Fruit fly (Drosophila melanogaster) whole organism, prepupa: ENCODE measurements around the gene spn-B.
A peak's percentile ranks its signal among the peaks of the same experiment; 100 is the strongest.

Source experiments
- CG10631 ChIP-seq: fragments of 200-800 bp; sonication (Bioruptor generic); optimal IDR thresholded peaks from 2 replicates; lab custom pipeline; 2016; ENCODE audit warnings: missing biosample characterization, missing genetic modification characterization
- CG10669 ChIP-seq: fragments of 200-800 bp; sonication (Bioruptor generic); optimal IDR thresholded peaks from 3 replicates; lab custom pipeline; 2018; ENCODE audit warnings: missing biosample characterization, mild to moderate bottlenecking, missing genetic modification characterization, moderate library complexity
- CG11294 ChIP-seq: fragments of 200-800 bp; sonication (Bioruptor generic); IDR thresholded peaks from 2 replicates; pipeline ENCODE4 v1.3.6; 2022; ENCODE audit warnings: missing biosample characterization, missing genetic modification characterization
- CG11762 ChIP-seq: fragments of 200-800 bp; sonication (Bioruptor generic); optimal IDR thresholded peaks from 3 replicates; lab custom pipeline; 2016; ENCODE audit warnings: missing biosample characterization, missing genetic modification characterization; ENCODE audit not compliant: insufficient read depth
- CG11902 ChIP-seq: fragments of 200-800 bp; sonication (Bioruptor generic); optimal IDR thresholded peaks from 3 replicates; lab custom pipeline; 2016; ENCODE audit warnings: missing biosample characterization, missing genetic modification characterization
- CG15336 ChIP-seq: fragments of 200-800 bp; sonication (Bioruptor generic); IDR thresholded peaks from 2 replicates; pipeline ENCODE4 v1.3.6; 2022; ENCODE audit warnings: missing biosample characterization, missing genetic modification characterization
- CG1621 ChIP-seq: fragments of 200-800 bp; sonication (Bioruptor generic); optimal IDR thresholded peaks from 3 replicates; lab custom pipeline; 2018; ENCODE audit warnings: missing biosample characterization, mild to moderate bottlenecking, missing genetic modification characterization
- CG16779 ChIP-seq: fragments of 200-800 bp; sonication (Bioruptor generic); optimal IDR thresholded peaks from 3 replicates; lab custom pipeline; 2017; ENCODE audit warnings: missing biosample characterization, mild to moderate bottlenecking, missing genetic modification characterization
- CG3032 ChIP-seq: fragments of 200-800 bp; optimal IDR thresholded peaks from 2 replicates; lab custom pipeline; 2019; ENCODE audit warnings: missing biosample characterization, mild to moderate bottlenecking, missing genetic modification characterization, moderate library complexity
- CG31627 ChIP-seq: fragments of 200-800 bp; sonication (Bioruptor generic); optimal IDR thresholded peaks from 3 replicates; lab custom pipeline; 2016; ENCODE audit warnings: missing biosample characterization, missing genetic modification characterization
- CG32006 ChIP-seq: fragments of 200-800 bp; sonication (Bioruptor generic); optimal IDR thresholded peaks from 3 replicates; lab custom pipeline; 2017; ENCODE audit warnings: missing biosample characterization, mild to moderate bottlenecking, missing genetic modification characterization
- CG34406 ChIP-seq: fragments of 200-800 bp; sonication (Bioruptor generic); optimal IDR thresholded peaks from 3 replicates; lab custom pipeline; 2016; ENCODE audit warnings: missing biosample characterization, missing genetic modification characterization
- CG3919 ChIP-seq: fragments of 200-800 bp; sonication (Bioruptor generic); optimal IDR thresholded peaks from 3 replicates; lab custom pipeline; 2016; ENCODE audit warnings: missing biosample characterization, missing genetic modification characterization
- CG6163 ChIP-seq: fragments of 200-800 bp; sonication (Bioruptor generic); IDR thresholded peaks from 3 replicates; pipeline ENCODE4 v1.3.6; 2022; ENCODE audit warnings: missing biosample characterization, missing genetic modification characterization
- CG6854 ChIP-seq: fragments of 200-800 bp; sonication (Bioruptor generic); optimal IDR thresholded peaks from 2 replicates; lab custom pipeline; 2017; ENCODE audit warnings: missing biosample characterization, mild to moderate bottlenecking, missing genetic modification characterization
- CG7368 ChIP-seq: fragments of 200-800 bp; sonication (Bioruptor generic); optimal IDR thresholded peaks from 3 replicates; lab custom pipeline; 2016; ENCODE audit warnings: missing biosample characterization, missing genetic modification characterization
- CG8119 ChIP-seq: fragments of 200-800 bp; sonication (Bioruptor generic); IDR thresholded peaks from 3 replicates; pipeline ENCODE4 v1.3.6; 2022; ENCODE audit warnings: missing biosample characterization, missing genetic modification characterization
- CG8319 ChIP-seq: fragments of 200-800 bp; sonication (Bioruptor generic); optimal IDR thresholded peaks from 3 replicates; lab custom pipeline; 2016; ENCODE audit warnings: missing biosample characterization, missing genetic modification characterization
- CG8632 ChIP-seq: fragments of 200-800 bp; sonication (Bioruptor generic); optimal IDR thresholded peaks from 3 replicates; lab custom pipeline; 2016; ENCODE audit warnings: missing biosample characterization, missing genetic modification characterization
- CG9139 ChIP-seq: fragments of 200-800 bp; sonication (Bioruptor generic); optimal IDR thresholded peaks from 3 replicates; lab custom pipeline; 2017; ENCODE audit warnings: missing biosample characterization, mild to moderate bottlenecking, missing genetic modification characterization
- Eip78C ChIP-seq: fragments of 200-800 bp; sonication (Bioruptor generic); peaks from one replicate; lab custom pipeline; 2016; ENCODE audit warnings: missing biosample characterization, missing genetic modification characterization
- Eip93F ChIP-seq: fragments of 200-800 bp; sonication (Bioruptor generic); optimal IDR thresholded peaks from 2 replicates; lab custom pipeline; 2016; ENCODE audit warnings: missing biosample characterization, mild to moderate bottlenecking, missing genetic modification characterization
- Ets21C ChIP-seq: fragments of 200-800 bp; sonication (Bioruptor generic); optimal IDR thresholded peaks from 3 replicates; lab custom pipeline; 2016; ENCODE audit warnings: missing biosample characterization, missing genetic modification characterization
- Ets96B ChIP-seq: fragments of 200-800 bp; optimal IDR thresholded peaks from 2 replicates; lab custom pipeline; 2019; ENCODE audit warnings: missing biosample characterization, mild to moderate bottlenecking, missing genetic modification characterization, moderate library complexity
- Gug ChIP-seq: fragments of 200-800 bp; sonication (Bioruptor generic); IDR thresholded peaks from 2 replicates; pipeline ENCODE4 v1.3.6; 2022; ENCODE audit warnings: missing biosample characterization, missing genetic modification characterization
- Hr38 ChIP-seq: sonication (Bioruptor generic); optimal IDR thresholded peaks from 2 replicates; lab custom pipeline; 2016; ENCODE audit warnings: missing biosample characterization, missing genetic modification characterization
- Hr39 ChIP-seq: fragments of 200-800 bp; sonication (Bioruptor generic); optimal IDR thresholded peaks from 2 replicates; lab custom pipeline; 2016; ENCODE audit warnings: missing biosample characterization, missing genetic modification characterization
- Hr4 ChIP-seq: fragments of 200-800 bp; sonication (Bioruptor generic); optimal IDR thresholded peaks from 3 replicates; lab custom pipeline; 2016; ENCODE audit warnings: missing biosample characterization, missing genetic modification characterization
- Lpt ChIP-seq: fragments of 200-800 bp; sonication (Bioruptor generic); optimal IDR thresholded peaks from 3 replicates; lab custom pipeline; 2016; ENCODE audit warnings: missing biosample characterization, missing genetic modification characterization
- Met ChIP-seq: fragments of 200-800 bp; sonication (Bioruptor generic); optimal IDR thresholded peaks from 3 replicates; lab custom pipeline; 2016; ENCODE audit warnings: missing biosample characterization, missing genetic modification characterization
- OdsH ChIP-seq: fragments of 200-800 bp; sonication (Bioruptor generic); optimal IDR thresholded peaks from 3 replicates; lab custom pipeline; 2016; ENCODE audit warnings: missing biosample characterization, missing genetic modification characterization
- Smox ChIP-seq: fragments of 200-800 bp; sonication (Bioruptor generic); optimal IDR thresholded peaks from 3 replicates; lab custom pipeline; 2016; ENCODE audit warnings: missing biosample characterization, missing genetic modification characterization
- Sox102F ChIP-seq: fragments of 200-800 bp; sonication (Bioruptor generic); optimal IDR thresholded peaks from 2 replicates; lab custom pipeline; 2016; ENCODE audit warnings: missing biosample characterization, mild to moderate bottlenecking, missing genetic modification characterization
- Sox14 ChIP-seq: fragments of 200-800 bp; sonication (Bioruptor generic); optimal IDR thresholded peaks from 3 replicates; lab custom pipeline; 2016; ENCODE audit warnings: missing biosample characterization, missing genetic modification characterization
- Sox15 ChIP-seq: fragments of 200-800 bp; sonication (Bioruptor generic); optimal IDR thresholded peaks from 3 replicates; lab custom pipeline; 2016; ENCODE audit warnings: missing biosample characterization, missing genetic modification characterization
- achi ChIP-seq: fragments of 200-800 bp; sonication (Bioruptor generic); optimal IDR thresholded peaks from 3 replicates; lab custom pipeline; 2016; ENCODE audit warnings: missing biosample characterization, missing genetic modification characterization
- acj6 ChIP-seq: fragments of 200-800 bp; sonication (Bioruptor generic); optimal IDR thresholded peaks from 3 replicates; lab custom pipeline; 2016; ENCODE audit warnings: missing biosample characterization, missing genetic modification characterization
- dac ChIP-seq: fragments of 200-800 bp; sonication (Bioruptor generic); optimal IDR thresholded peaks from 2 replicates; lab custom pipeline; 2017; ENCODE audit warnings: missing biosample characterization, mild to moderate bottlenecking, missing genetic modification characterization
- dsx ChIP-seq: fragments of 200-800 bp; optimal IDR thresholded peaks from 3 replicates; lab custom pipeline; 2019; ENCODE audit warnings: missing biosample characterization, mild to moderate bottlenecking, missing genetic modification characterization, moderate library complexity; ENCODE audit not compliant: poor library complexity, severe bottlenecking
- eg ChIP-seq: fragments of 200-800 bp; sonication (Bioruptor generic); IDR thresholded peaks from 3 replicates; pipeline ENCODE4 v1.3.6; 2022; ENCODE audit warnings: missing biosample characterization, missing genetic modification characterization
- esn ChIP-seq: fragments of 200-800 bp; sonication (Bioruptor generic); optimal IDR thresholded peaks from 2 replicates; lab custom pipeline; 2016; ENCODE audit warnings: missing biosample characterization, mild to moderate bottlenecking, missing genetic modification characterization, moderate library complexity
- fd59A ChIP-seq: fragments of 200-800 bp; sonication (Bioruptor generic); optimal IDR thresholded peaks from 2 replicates; lab custom pipeline; 2017; ENCODE audit warnings: missing biosample characterization, mild to moderate bottlenecking, missing genetic modification characterization, missing genetic modification reagents
- fd85E ChIP-seq: fragments of 200-800 bp; sonication (Bioruptor generic); optimal IDR thresholded peaks from 3 replicates; lab custom pipeline; 2016; ENCODE audit warnings: missing biosample characterization, missing genetic modification characterization
- fkh ChIP-seq: fragments of 200-800 bp; sonication (Bioruptor generic); optimal IDR thresholded peaks from 3 replicates; lab custom pipeline; 2017; ENCODE audit warnings: missing biosample characterization, mild to moderate bottlenecking, missing genetic modification characterization, moderate library complexity
- lz ChIP-seq: fragments of 200-800 bp; sonication (Bioruptor generic); optimal IDR thresholded peaks from 3 replicates; lab custom pipeline; 2016; ENCODE audit warnings: missing biosample characterization, missing genetic modification characterization
- pdm3 ChIP-seq: fragments of 200-800 bp; sonication (Bioruptor generic); optimal IDR thresholded peaks from 3 replicates; lab custom pipeline; 2016; ENCODE audit warnings: missing biosample characterization, missing genetic modification characterization
- salr ChIP-seq, 2 experiments: fragments of 200-800 bp; sonication (Bioruptor generic); optimal IDR thresholded peaks; 3 replicates each; lab custom pipeline; 2016 to 2018; ENCODE audit warnings: missing biosample characterization in 2 of 2, missing genetic modification characterization in 2 of 2, mild to moderate bottlenecking in 1 of 2
- spab ChIP-seq: fragments of 200-800 bp; sonication (Bioruptor generic); optimal IDR thresholded peaks from 2 replicates; lab custom pipeline; 2017; ENCODE audit warnings: missing biosample characterization, mild to moderate bottlenecking, missing genetic modification characterization, missing genetic modification reagents
- ss ChIP-seq, 2 experiments: fragments of 200-800 bp; sonication (Bioruptor generic); optimal IDR thresholded peaks; 2 replicates in 1 of 2; 3 replicates in 1 of 2; lab custom pipeline; 2017 to 2018; ENCODE audit warnings: mild to moderate bottlenecking in 2 of 2, missing biosample characterization in 2 of 2, missing genetic modification characterization in 2 of 2, moderate library complexity in 1 of 2
- svp ChIP-seq: fragments of 200-800 bp; sonication (Bioruptor generic); peaks from one replicate; lab custom pipeline; 2016; ENCODE audit warnings: missing biosample characterization, missing genetic modification characterization
- topi ChIP-seq: fragments of 200-800 bp; sonication (Bioruptor generic); optimal IDR thresholded peaks from 3 replicates; lab custom pipeline; 2016; ENCODE audit warnings: missing biosample characterization, missing genetic modification characterization
- vri ChIP-seq: fragments of 200-800 bp; sonication (Bioruptor generic); optimal IDR thresholded peaks from 3 replicates; lab custom pipeline; 2016; ENCODE audit warnings: missing biosample characterization, mild to moderate bottlenecking, missing genetic modification characterization

The spn-B gene

dm6 chr3R:14353733-14354152, 25.9 kb downstream of the spn-B start:
- no peak for TF ChIP-seq Eip93F
- TF ChIP-seq Sox15 (GFP tag; lab: Kevin White, UChicago): peak; percentile 79
- peak; percentile 88 for TF ChIP-seq CG10631
- peak; percentile 84 for TF ChIP-seq eg (GFP tag; lab: Robert Waterston, UW)
- no peak for TF ChIP-seq fkh (GFP tag; lab: Kevin White, UChicago)
- peak; percentile 73 for TF ChIP-seq Met (GFP tag; lab: Kevin White, UChicago)
- peak; percentile 28 for TF ChIP-seq vri
- TF ChIP-seq Lpt: peak; percentile 84
- peak; percentile 52 to 73 for TF ChIP-seq salr (GFP tag; optimal IDR thresholded peaks at IDR 0.05; lab: Kevin White, UChicago)
- peak; percentile 84 for TF ChIP-seq CG8319 (GFP tag; lab: Kevin White, UChicago)
- TF ChIP-seq fd59A (GFP tag; lab: Kevin White, UChicago): peak; percentile 71
- peak; percentile 63 for TF ChIP-seq Sox14
- peak; percentile 79 for TF ChIP-seq CG16779 (tag; lab: Kevin White, UChicago)
- TF ChIP-seq CG11762 (GFP tag; lab: Kevin White, UChicago): peak; percentile 85
- TF ChIP-seq CG11294: peak; percentile 60; the same call in 1 of the 2 replicates
- no peak for TF ChIP-seq Hr38
- TF ChIP-seq CG10669 (GFP tag; lab: Kevin White, UChicago): peak; percentile 92
- TF ChIP-seq ss (GFP tag; optimal IDR thresholded peaks at IDR 0.05; lab: Kevin White, UChicago): peak; percentile 69 to 90
- TF ChIP-seq Hr4 (GFP tag; lab: Kevin White, UChicago): peak; percentile 71
- TF ChIP-seq CG8632 (GFP tag; lab: Kevin White, UChicago): peak; percentile 88
- peak; percentile 56 for TF ChIP-seq pdm3
- TF ChIP-seq spab: peak; percentile 92
- TF ChIP-seq CG31627 (GFP tag; lab: Kevin White, UChicago): peak; percentile 64
- TF ChIP-seq achi (GFP tag; lab: Kevin White, UChicago): peak; percentile 87
- peak; percentile 81 for TF ChIP-seq CG11902 (GFP tag; lab: Kevin White, UChicago)
- peak; percentile 84 for TF ChIP-seq CG9139 (GFP tag; lab: Kevin White, UChicago)
- TF ChIP-seq CG7368: peak; percentile 82
- TF ChIP-seq CG3032 (tag; lab: Kevin White, UChicago): peak; percentile 95
- TF ChIP-seq dsx: peak; percentile 82
- peak; percentile 91 for TF ChIP-seq CG32006
- TF ChIP-seq esn (GFP tag; lab: Kevin White, UChicago): peak; percentile 83
- peak; percentile 77 for TF ChIP-seq dac (GFP tag; lab: Kevin White, UChicago)
- peak; percentile 89 for TF ChIP-seq CG8119 (GFP tag; lab: Robert Waterston, UW)
- TF ChIP-seq CG6854 (GFP tag; lab: Kevin White, UChicago): peak; percentile 88
- TF ChIP-seq CG34406 (GFP tag; lab: Kevin White, UChicago): peak; percentile 89
- peak; percentile 77 for TF ChIP-seq topi
- peak; percentile 73 for TF ChIP-seq Ets96B (tag; lab: Kevin White, UChicago)
- TF ChIP-seq Smox (GFP tag; lab: Kevin White, UChicago): peak; percentile 66
- TF ChIP-seq CG15336 (GFP tag; lab: Robert Waterston, UW): peak; percentile 89
- TF ChIP-seq Sox102F (GFP tag; lab: Kevin White, UChicago): peak; percentile 61
- TF ChIP-seq Ets21C (GFP tag; lab: Kevin White, UChicago): peak; percentile 56
- TF ChIP-seq Eip78C: peak; percentile 90
- TF ChIP-seq lz (GFP tag; lab: Kevin White, UChicago): peak; percentile 77
- TF ChIP-seq svp (GFP tag; lab: Kevin White, UChicago): peak; percentile 87
- peak; percentile 52 for TF ChIP-seq Hr39 (GFP tag; lab: Kevin White, UChicago)
- peak; percentile 72 for TF ChIP-seq fd85E (GFP tag; lab: Kevin White, UChicago)
- TF ChIP-seq CG3919: peak; percentile 91
- TF ChIP-seq acj6 (GFP tag; lab: Kevin White, UChicago): peak; percentile 88
- TF ChIP-seq OdsH (GFP tag; lab: Kevin White, UChicago): peak; percentile 89
- TF ChIP-seq CG6163 (GFP tag; lab: Robert Waterston, UW): peak; percentile 81
- peak; percentile 73 for TF ChIP-seq CG1621 (tag; lab: Kevin White, UChicago)
- TF ChIP-seq Gug (GFP tag; lab: Robert Waterston, UW): peak; percentile 83
